Fruit fly (Drosophila melanogaster) whole organism, pupa: ENCODE measurements around the gene ATPsynbeta.

Experiments
- CG8159 ChIP-seq: fragments of 200-800 bp; sonication (Bioruptor generic); optimal IDR thresholded peaks from 3 replicates; lab custom pipeline; 2018; ENCODE audit warnings: missing biosample characterization, mild to moderate bottlenecking, missing genetic modification characterization, moderate library complexity
- Snoo ChIP-seq: fragments of 200-800 bp; sonication (Bioruptor generic); optimal IDR thresholded peaks from 3 replicates; lab custom pipeline; 2017; ENCODE audit warnings: missing biosample characterization, mild to moderate bottlenecking, missing genetic modification characterization, inconsistent platforms

DNA sequence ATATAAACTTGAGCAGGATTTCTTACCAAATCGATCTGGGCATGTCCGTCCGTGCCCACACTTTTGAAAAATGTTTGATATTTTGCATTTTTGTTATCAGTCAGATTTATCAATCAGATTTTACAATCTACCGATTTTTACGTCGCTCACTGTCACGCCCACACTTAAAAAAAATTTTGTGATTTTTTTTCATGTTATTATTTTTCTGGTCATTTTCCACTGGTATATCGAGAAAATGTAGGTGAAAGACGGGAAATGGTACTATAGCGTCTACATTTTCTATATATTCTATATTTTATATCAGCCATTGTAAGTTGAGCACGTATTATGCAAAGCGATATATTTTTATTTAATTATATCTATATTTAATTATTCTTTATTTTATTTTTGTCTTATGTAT, 32.9 kb downstream of the ATPsynbeta start:
- no peak for TF ChIP-seq CG8159 (tag; lab: Kevin White, UChicago)
- no peak for TF ChIP-seq Snoo (tag; lab: Kevin White, UChicago)
